Fruit fly (Drosophila melanogaster) whole organism, embryonic: ENCODE results near the gene Ssadh.
A peak's percentile ranks its signal among the peaks of the same experiment; 100 is the strongest.

Experiments used
- Abd-B ChIP-seq: fragments of 200-800 bp; sonication (Bioruptor generic); optimal IDR thresholded peaks from 2 replicates; lab custom pipeline; 2018; ENCODE audit warnings: missing biosample characterization, mild to moderate bottlenecking, missing genetic modification characterization, moderate library complexity
- Ada2b ChIP-seq: fragments of 200-800 bp; sonication (Bioruptor generic); IDR thresholded peaks from 2 replicates; pipeline ENCODE4 v1.3.6; 2022; ENCODE audit warnings: missing biosample characterization, missing genetic modification characterization
- Aef1 ChIP-seq: fragments of 200-800 bp; sonication (Bioruptor generic); IDR thresholded peaks from 3 replicates; pipeline ENCODE4 v1.3.6; 2022; ENCODE audit warnings: missing biosample characterization, missing genetic modification characterization
- Atf-2 ChIP-seq: fragments of 200-800 bp; sonication (Bioruptor generic); optimal IDR thresholded peaks from 2 replicates; lab custom pipeline; 2016; ENCODE audit warnings: missing biosample characterization, missing genetic modification characterization
- CG10654 ChIP-seq: fragments of 200-800 bp; sonication (Bioruptor generic); optimal IDR thresholded peaks from 2 replicates; lab custom pipeline; 2016; ENCODE audit warnings: missing biosample characterization, missing genetic modification characterization
- CG10959 ChIP-seq: fragments of 200-800 bp; sonication (Bioruptor generic); IDR thresholded peaks from 2 replicates; pipeline ENCODE4 v1.3.6; 2022; ENCODE audit warnings: missing biosample characterization, missing genetic modification characterization
- CG11093 ChIP-seq: fragments of 200-800 bp; sonication (Bioruptor generic); IDR thresholded peaks from 3 replicates; pipeline ENCODE4 v1.3.6; 2022; ENCODE audit warnings: missing biosample characterization, missing genetic modification characterization
- CG11696 ChIP-seq: fragments of 200-800 bp; sonication (Bioruptor generic); IDR thresholded peaks from 2 replicates; pipeline ENCODE4 v1.3.6; 2022; ENCODE audit warnings: missing biosample characterization, missing genetic modification characterization
- CG11723 ChIP-seq: fragments of 200-800 bp; sonication (Bioruptor generic); optimal IDR thresholded peaks from 2 replicates; lab custom pipeline; 2017; ENCODE audit warnings: missing biosample characterization, mild to moderate bottlenecking, missing genetic modification characterization
- CG12155 ChIP-seq: fragments of 200-800 bp; sonication (Bioruptor generic); optimal IDR thresholded peaks from 3 replicates; lab custom pipeline; 2016; ENCODE audit warnings: missing biosample characterization, missing genetic modification characterization
- CG13424 ChIP-seq: fragments of 200-800 bp; sonication (Bioruptor generic); optimal IDR thresholded peaks from 2 replicates; lab custom pipeline; 2019; ENCODE audit warnings: missing biosample characterization, mild to moderate bottlenecking, missing genetic modification characterization, moderate library complexity
- CG14014 ChIP-seq: fragments of 200-800 bp; sonication (Bioruptor generic); IDR thresholded peaks from 2 replicates; pipeline ENCODE4 v1.3.6; 2022; ENCODE audit warnings: missing biosample characterization, missing genetic modification characterization
- CG14860 ChIP-seq: fragments of 200-800 bp; sonication (Bioruptor generic); IDR thresholded peaks from 3 replicates; pipeline ENCODE4 v1.3.6; 2022; ENCODE audit warnings: missing biosample characterization, missing genetic modification characterization; ENCODE audit not compliant: partially characterized antibody
- CG15269 ChIP-seq: fragments of 200-800 bp; sonication (Bioruptor generic); optimal IDR thresholded peaks from 2 replicates; lab custom pipeline; 2018; ENCODE audit warnings: missing biosample characterization, mild to moderate bottlenecking, missing genetic modification characterization, moderate library complexity
- CG17359 ChIP-seq: fragments of 200-800 bp; sonication (Bioruptor generic); optimal IDR thresholded peaks from 3 replicates; lab custom pipeline; 2018; ENCODE audit warnings: missing biosample characterization, mild to moderate bottlenecking, missing genetic modification characterization, moderate library complexity
- CG17829 ChIP-seq: fragments of 200-800 bp; optimal IDR thresholded peaks from 2 replicates; lab custom pipeline; 2019; ENCODE audit warnings: missing biosample characterization, mild to moderate bottlenecking, missing genetic modification characterization, moderate library complexity
- CG18262 ChIP-seq: fragments of 200-800 bp; optimal IDR thresholded peaks from 3 replicates; lab custom pipeline; 2019; ENCODE audit warnings: missing biosample characterization, mild to moderate bottlenecking, missing genetic modification characterization, moderate library complexity
- CG2199 ChIP-seq: fragments of 200-800 bp; sonication (Bioruptor generic); IDR thresholded peaks from 3 replicates; pipeline ENCODE4 v1.3.6; 2022; ENCODE audit warnings: missing biosample characterization, missing genetic modification characterization
- CG3407 ChIP-seq: fragments of 200-800 bp; sonication (Bioruptor generic); optimal IDR thresholded peaks from 2 replicates; lab custom pipeline; 2018; ENCODE audit warnings: missing biosample characterization, mild to moderate bottlenecking, missing genetic modification characterization
- CG34422 ChIP-seq: fragments of 200-800 bp; sonication (Bioruptor generic); IDR thresholded peaks from 3 replicates; pipeline ENCODE4 v1.3.6; 2022; ENCODE audit warnings: missing biosample characterization, missing genetic modification characterization
- CG6765 ChIP-seq: fragments of 200-800 bp; sonication (Bioruptor generic); optimal IDR thresholded peaks from 3 replicates; lab custom pipeline; 2017; ENCODE audit warnings: missing biosample characterization, mild to moderate bottlenecking, missing genetic modification characterization
- CoRest ChIP-seq: fragments of 200-800 bp; sonication (Bioruptor generic); optimal IDR thresholded peaks from 3 replicates; lab custom pipeline; 2018; ENCODE audit warnings: missing biosample characterization, mild to moderate bottlenecking, missing genetic modification characterization, moderate library complexity
- D19A ChIP-seq: fragments of 200-800 bp; optimal IDR thresholded peaks from 3 replicates; lab custom pipeline; 2019; ENCODE audit warnings: missing biosample characterization, mild to moderate bottlenecking, missing genetic modification characterization, moderate library complexity
- Deaf1 ChIP-seq: fragments of 200-800 bp; optimal IDR thresholded peaks from 3 replicates; lab custom pipeline; 2019; ENCODE audit warnings: missing biosample characterization, mild to moderate bottlenecking, missing genetic modification characterization, moderate library complexity
- Dip3 ChIP-seq: fragments of 200-800 bp; sonication (Bioruptor generic); optimal IDR thresholded peaks from 3 replicates; lab custom pipeline; 2016; ENCODE audit warnings: missing biosample characterization, missing genetic modification characterization
- Doc3 ChIP-seq: fragments of 200-800 bp; sonication (Bioruptor generic); IDR thresholded peaks from 3 replicates; pipeline ENCODE4 v1.3.6; 2022; ENCODE audit warnings: missing biosample characterization, missing genetic modification characterization; ENCODE audit not compliant: partially characterized antibody
- E2f2 ChIP-seq: fragments of 200-800 bp; sonication (Bioruptor generic); IDR thresholded peaks from 2 replicates; pipeline ENCODE4 v1.3.6; 2022; ENCODE audit warnings: missing biosample characterization, missing genetic modification characterization
- Eip74EF ChIP-seq, 2 experiments: fragments of 200-800 bp in 1 of 2; fragments of >200 bp in 1 of 2; sonication (Bioruptor generic) in 1 of 2; optimal IDR thresholded peaks; 2 replicates each; lab custom pipeline; 2017 to 2019; ENCODE audit warnings: missing biosample characterization in 2 of 2, missing genetic modification characterization in 2 of 2, mild to moderate bottlenecking in 1 of 2, moderate library complexity in 1 of 2
- Hand ChIP-seq: fragments of 200-800 bp; sonication (Bioruptor generic); optimal IDR thresholded peaks from 2 replicates; lab custom pipeline; 2017; ENCODE audit warnings: mild to moderate bottlenecking, missing biosample characterization, missing genetic modification reagents, missing genetic modification characterization
- Hmx ChIP-seq: fragments of 200-800 bp; sonication (Bioruptor generic); optimal IDR thresholded peaks from 2 replicates; lab custom pipeline; 2016; ENCODE audit warnings: missing biosample characterization, missing genetic modification characterization
- Hsf ChIP-seq: fragments of 200-800 bp; sonication (Bioruptor generic); optimal IDR thresholded peaks from 3 replicates; lab custom pipeline; 2016; ENCODE audit warnings: missing biosample characterization, missing genetic modification characterization
- Jarid2 ChIP-seq: fragments of 200-800 bp; sonication (Bioruptor generic); optimal IDR thresholded peaks from 3 replicates; lab custom pipeline; 2017; ENCODE audit warnings: mild to moderate bottlenecking, missing biosample characterization, missing genetic modification reagents, missing genetic modification characterization
- Lim3 ChIP-seq: fragments of 200-800 bp; sonication (Bioruptor generic); IDR thresholded peaks from 2 replicates; pipeline ENCODE4 v1.3.6; 2022; ENCODE audit warnings: missing biosample characterization, missing genetic modification characterization
- MTF-1 ChIP-seq: fragments of 200-800 bp; sonication (Bioruptor generic); optimal IDR thresholded peaks from 2 replicates; lab custom pipeline; 2018; ENCODE audit warnings: missing biosample characterization, mild to moderate bottlenecking, missing genetic modification characterization, borderline replicate concordance
- Mad ChIP-seq: fragments of 200-800 bp; sonication (Bioruptor generic); optimal IDR thresholded peaks from 2 replicates; lab custom pipeline; 2016; ENCODE audit warnings: missing biosample characterization, missing genetic modification characterization
- NC2α ChIP-seq: fragments of 200-800 bp; sonication (Bioruptor generic); optimal IDR thresholded peaks from 2 replicates; lab custom pipeline; 2016; ENCODE audit warnings: missing biosample characterization, missing genetic modification characterization
- Nf-YC ChIP-seq: fragments of 200-800 bp; optimal IDR thresholded peaks from 3 replicates; lab custom pipeline; 2019; ENCODE audit warnings: missing biosample characterization, mild to moderate bottlenecking, missing genetic modification characterization, moderate library complexity
- Scr ChIP-seq: fragments of 200-800 bp; sonication (Bioruptor generic); IDR thresholded peaks from 2 replicates; pipeline ENCODE4 v1.3.6; 2022; ENCODE audit warnings: missing biosample characterization, missing genetic modification characterization; ENCODE audit not compliant: partially characterized antibody
- Side ChIP-seq: fragments of 200-800 bp; sonication (Bioruptor generic); optimal IDR thresholded peaks from 2 replicates; lab custom pipeline; 2016; ENCODE audit warnings: missing biosample characterization, missing genetic modification characterization
- ab ChIP-seq: fragments of 200-800 bp; sonication (Bioruptor generic); optimal IDR thresholded peaks from 2 replicates; lab custom pipeline; 2016; ENCODE audit warnings: missing biosample characterization, missing genetic modification characterization
- ash1 ChIP-seq: fragments of 200-800 bp; sonication (Bioruptor generic); optimal IDR thresholded peaks from 2 replicates; lab custom pipeline; 2018; ENCODE audit warnings: missing biosample characterization, mild to moderate bottlenecking, missing genetic modification characterization
- fd64A ChIP-seq: fragments of 200-800 bp; sonication (Bioruptor generic); optimal IDR thresholded peaks from 3 replicates; lab custom pipeline; 2018; ENCODE audit warnings: missing biosample characterization, mild to moderate bottlenecking, missing genetic modification characterization
- ftz-f1 ChIP-seq: fragments of 200-800 bp; sonication (Bioruptor generic); optimal IDR thresholded peaks from 2 replicates; lab custom pipeline; 2016; ENCODE audit warnings: missing biosample characterization, missing genetic modification characterization
- grn ChIP-seq: fragments of 200-800 bp; sonication (Bioruptor generic); optimal IDR thresholded peaks from 3 replicates; lab custom pipeline; 2017; ENCODE audit warnings: missing biosample characterization, missing genetic modification characterization
- sisA ChIP-seq: fragments of 200-800 bp; sonication (Bioruptor generic); IDR thresholded peaks from 2 replicates; pipeline ENCODE4 v1.3.6; 2022; ENCODE audit warnings: missing biosample characterization, missing genetic modification characterization
- trem ChIP-seq: fragments of 200-800 bp; optimal IDR thresholded peaks from 3 replicates; lab custom pipeline; 2019; ENCODE audit warnings: missing biosample characterization, mild to moderate bottlenecking, missing genetic modification characterization, moderate library complexity
- twi ChIP-seq: fragments of 200-800 bp; optimal IDR thresholded peaks from 2 replicates; lab custom pipeline; 2019; ENCODE audit warnings: missing biosample characterization, mild to moderate bottlenecking, missing genetic modification characterization, moderate library complexity
- zfh1 ChIP-seq: fragments of 200-800 bp; sonication (Bioruptor generic); IDR thresholded peaks from 3 replicates; pipeline ENCODE4 v1.3.6; 2022; ENCODE audit warnings: missing biosample characterization, missing genetic modification characterization

Ssadh gene

DNA sequence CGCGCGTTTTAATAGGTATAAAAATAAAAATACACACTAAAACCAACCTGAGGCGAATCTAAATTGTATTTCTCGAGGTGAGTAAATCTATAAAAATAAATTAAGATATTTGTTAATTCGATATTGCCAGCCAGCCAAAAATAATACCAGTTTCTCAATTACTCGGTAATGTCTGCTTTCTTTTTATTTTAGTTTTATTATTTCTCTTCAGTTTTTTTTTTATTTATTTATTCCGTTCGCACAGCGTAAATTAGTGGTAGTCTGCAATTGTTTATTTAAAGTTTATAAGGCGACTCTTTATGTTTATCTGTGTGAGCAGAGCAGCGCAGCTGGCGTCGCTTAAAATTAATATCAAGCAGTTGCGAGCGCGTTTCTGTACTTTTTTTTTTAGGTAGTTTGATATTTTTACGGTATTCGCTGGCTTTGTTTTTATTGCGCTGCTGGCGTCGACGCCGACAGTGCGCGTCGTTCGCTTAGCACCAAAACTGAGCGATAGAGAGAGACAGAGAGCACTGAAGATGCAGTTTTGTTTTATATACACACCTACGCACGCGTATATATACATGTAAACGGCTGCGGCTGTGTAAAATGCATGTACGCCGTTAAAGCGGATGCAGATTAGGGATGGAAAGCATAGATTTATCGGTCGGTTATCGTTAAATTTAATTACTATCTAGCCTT is 21.0 kb upstream of the Ssadh start (continued):
- TF ChIP-seq CG17359 (tag; lab: Kevin White, UChicago) (peak; percentile 19), Nf-YC (no peak), CG34422 (GFP tag; lab: Robert Waterston, UW) (no peak), sisA (GFP tag; lab: Robert Waterston, UW) (no peak), twi (no peak), grn (GFP tag; lab: Kevin White, UChicago) (no peak), Lim3 (GFP tag; lab: Robert Waterston, UW) (no peak), Hsf (GFP tag; lab: Kevin White, UChicago) (no peak), trem (peak; percentile 49), CG3407 (GFP tag; lab: Kevin White, UChicago) (no peak), Mad (GFP tag; lab: Kevin White, UChicago) (no peak), ftz-f1 (peak; percentile 39), Atf-2 (GFP tag; lab: Kevin White, UChicago) (no peak), CG6765 (GFP tag; lab: Kevin White, UChicago) (peak; percentile 22), MTF-1 (GFP tag; lab: Kevin White, UChicago) (peak; percentile 28), CG11093 (GFP tag; lab: Robert Waterston, UW) (no peak), ash1 (GFP tag; lab: Kevin White, UChicago) (no peak), Hmx (GFP tag; lab: Kevin White, UChicago) (no peak)

DNA sequence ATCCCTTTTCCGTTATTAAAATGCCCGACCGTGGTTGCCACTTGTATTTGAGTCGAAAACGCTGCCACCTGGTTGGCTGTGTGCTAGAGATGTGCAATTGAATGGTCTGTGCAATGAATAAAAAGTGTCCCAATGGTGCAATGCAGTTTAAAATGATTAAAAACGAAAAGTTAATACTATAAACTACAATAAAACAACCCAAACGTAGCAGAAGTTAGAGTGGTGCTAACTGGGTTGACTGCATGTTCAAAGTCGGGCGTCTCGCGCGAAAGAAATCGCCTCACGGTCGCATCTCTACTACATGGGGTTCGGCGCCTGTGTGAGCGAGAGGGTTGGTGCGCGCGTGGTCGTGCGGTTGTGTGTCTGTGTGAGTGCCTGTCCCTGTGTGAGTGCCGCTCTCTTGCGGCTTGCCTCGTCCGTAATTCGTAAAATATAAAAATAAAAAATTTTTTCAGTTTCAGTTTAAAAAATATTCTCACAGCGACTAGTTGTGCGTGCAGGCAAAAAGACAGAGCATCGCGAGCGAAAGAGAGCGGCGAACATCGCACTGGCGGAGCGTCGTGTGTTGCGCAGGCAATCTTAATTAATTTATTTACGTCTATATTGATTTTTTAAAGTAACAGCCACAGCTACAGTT is 20.3 kb upstream of the Ssadh start:
- TF ChIP-seq D19A (tag; lab: Kevin White, UChicago) (peak; percentile 68), CG13424 (peak; percentile 94), Jarid2 (GFP tag; lab: Kevin White, UChicago) (peak; percentile 75), CG18262 (tag; lab: Kevin White, UChicago) (peak; percentile 86), Side (peak; percentile 96), CG11723 (GFP tag; lab: Kevin White, UChicago) (peak; percentile 90), CoRest (peak; percentile 95), CG12155 (GFP tag; lab: Kevin White, UChicago) (peak; percentile 94), NC2α (GFP tag; lab: Kevin White, UChicago) (peak; percentile 87), CG14860 (GFP tag; lab: Robert Waterston, UW) (peak; percentile 86), fd64A (peak; percentile 70), CG10959 (GFP tag; lab: Robert Waterston, UW) (peak; percentile 81), Scr (GFP tag; lab: Robert Waterston, UW) (peak; percentile 96), Deaf1 (tag; lab: Kevin White, UChicago) (peak; percentile 89), CG15269 (tag; lab: Kevin White, UChicago) (peak; percentile 88), CG14014 (GFP tag; lab: Robert Waterston, UW) (peak; percentile 91), Aef1 (GFP tag; lab: Robert Waterston, UW) (peak; percentile 90), Hand (GFP tag; lab: Kevin White, UChicago) (peak; percentile 85), ab (peak; percentile 72), Doc3 (peak; percentile 96), E2f2 (peak; percentile 95), CG11696 (no peak), CG10654 (GFP tag; lab: Kevin White, UChicago) (peak; percentile 92), CG17829 (tag; lab: Kevin White, UChicago) (peak; percentile 94), Dip3 (GFP tag; lab: Kevin White, UChicago) (peak; percentile 95), zfh1 (GFP tag; lab: Robert Waterston, UW) (peak; percentile 91), Abd-B (peak; percentile 93), CG2199 (GFP tag; lab: Robert Waterston, UW) (no peak), Ada2b (GFP tag; lab: Robert Waterston, UW) (peak; percentile 86), Eip74EF (GFP tag; optimal IDR thresholded peaks at IDR 0.05; lab: Kevin White, UChicago) (peak in 1 of 2 experiments; percentile 72)
